Worm (Caenorhabditis elegans) whole organism, late embryonic: ENCODE results near the gene cat-1.

ENCODE experiments used
- C08G9.2 ChIP-seq: sonication (generic microtip); optimal IDR thresholded peaks from 2 replicates; lab custom pipeline; 2016; ENCODE audit warnings: mild to moderate bottlenecking, missing genetic modification characterization, moderate library complexity, missing compliant biosample characterization
- C38D4.7 ChIP-seq: fragments of 200-800 bp; sonication (Bioruptor generic); optimal IDR thresholded peaks from 2 replicates; lab custom pipeline; 2018; ENCODE audit warnings: mild to moderate bottlenecking, missing genetic modification characterization, moderate library complexity, missing compliant biosample characterization
- K09A11.1 ChIP-seq: sonication (generic microtip); optimal IDR thresholded peaks from 2 replicates; lab custom pipeline; 2017; ENCODE audit warnings: antibody characterized with exemption, mild to moderate bottlenecking, missing genetic modification characterization, missing compliant biosample characterization; ENCODE audit not compliant: insufficient read depth
- T23F11.4 ChIP-seq: fragments of 200-800 bp; sonication (Bioruptor generic); optimal IDR thresholded peaks from 2 replicates; lab custom pipeline; 2018; ENCODE audit warnings: mild to moderate bottlenecking, missing genetic modification characterization, missing compliant biosample characterization
- ahr-1 ChIP-seq: sonication (generic microtip); optimal IDR thresholded peaks from 2 replicates; lab custom pipeline; 2016; ENCODE audit warnings: missing genetic modification characterization, missing compliant biosample characterization
- ama-1 ChIP-seq: fragments of 150-350 bp; optimal IDR thresholded peaks from 2 replicates; lab custom pipeline; 2014
- ceh-14 ChIP-seq: sonication (generic microtip); optimal IDR thresholded peaks from 2 replicates; lab custom pipeline; 2016; ENCODE audit warnings: missing genotype, missing genetic modification characterization, missing compliant biosample characterization
- ceh-18 ChIP-seq: sonication (generic microtip); optimal IDR thresholded peaks from 2 replicates; lab custom pipeline; 2016; ENCODE audit warnings: missing genetic modification characterization, missing compliant biosample characterization
- ceh-19 ChIP-seq: fragments of 200-800 bp; sonication (Bioruptor generic); optimal IDR thresholded peaks from 2 replicates; lab custom pipeline; 2018; ENCODE audit warnings: mild to moderate bottlenecking, missing genetic modification characterization, missing compliant biosample characterization
- ceh-22 ChIP-seq: sonication (generic microtip); optimal IDR thresholded peaks from 2 replicates; lab custom pipeline; 2017; ENCODE audit warnings: missing biosample characterization, missing genetic modification characterization
- ceh-24 ChIP-seq: sonication (generic microtip); optimal IDR thresholded peaks from 2 replicates; lab custom pipeline; 2016; ENCODE audit warnings: mild to moderate bottlenecking, missing genetic modification characterization, missing compliant biosample characterization
- ceh-34 ChIP-seq: sonication (generic microtip); optimal IDR thresholded peaks from 2 replicates; lab custom pipeline; 2016; ENCODE audit warnings: mild to moderate bottlenecking, missing genetic modification characterization, missing compliant biosample characterization
- ceh-45 ChIP-seq: fragments of 200-800 bp; sonication (Bioruptor generic); IDR thresholded peaks from 2 replicates; pipeline ENCODE4 v1.3.6; 2022; ENCODE audit warnings: missing genetic modification reagents, missing genetic modification characterization, missing compliant biosample characterization
- ceh-48 ChIP-seq: sonication (generic microtip); optimal IDR thresholded peaks from 2 replicates; lab custom pipeline; 2016; ENCODE audit warnings: missing genetic modification characterization, inconsistent platforms, missing compliant biosample characterization
- ceh-9 ChIP-seq: sonication (generic microtip); optimal IDR thresholded peaks from 2 replicates; lab custom pipeline; 2016; ENCODE audit warnings: mild to moderate bottlenecking, missing genetic modification characterization, inconsistent platforms, missing compliant biosample characterization
- che-1 ChIP-seq: sonication (generic microtip); optimal IDR thresholded peaks from 2 replicates; lab custom pipeline; 2016; ENCODE audit warnings: mild to moderate bottlenecking, missing genetic modification characterization, missing compliant biosample characterization
- dmd-4 ChIP-seq: sonication (generic microtip); optimal IDR thresholded peaks from 2 replicates; lab custom pipeline; 2016; ENCODE audit warnings: borderline replicate concordance, missing genetic modification characterization, missing compliant biosample characterization
- dve-1 ChIP-seq: sonication (generic microtip); optimal IDR thresholded peaks from 2 replicates; lab custom pipeline; 2017; ENCODE audit warnings: antibody characterized with exemption, mild to moderate bottlenecking, missing genetic modification characterization, missing compliant biosample characterization
- elt-2 ChIP-seq: sonication (generic microtip); optimal IDR thresholded peaks from 2 replicates; lab custom pipeline; 2016; ENCODE audit warnings: missing genetic modification reagents, missing genetic modification characterization, missing compliant biosample characterization
- elt-4 ChIP-seq: sonication (generic microtip); optimal IDR thresholded peaks from 2 replicates; lab custom pipeline; 2016; ENCODE audit warnings: missing genetic modification characterization, missing compliant biosample characterization
- eyg-1 ChIP-seq: sonication (generic microtip); optimal IDR thresholded peaks from 2 replicates; lab custom pipeline; 2016; ENCODE audit warnings: missing genotype, missing genetic modification characterization, missing compliant biosample characterization
- fax-1 ChIP-seq: sonication (generic microtip); optimal IDR thresholded peaks from 2 replicates; lab custom pipeline; 2016; ENCODE audit warnings: missing genotype, missing genetic modification characterization, missing compliant biosample characterization
- fkh-10 ChIP-seq: fragments of 150-350 bp; optimal IDR thresholded peaks from 2 replicates; lab custom pipeline; 2014; ENCODE audit warnings: missing biosample characterization, missing genetic modification reagents, missing genetic modification characterization
- fkh-6 ChIP-seq: sonication (generic microtip); optimal IDR thresholded peaks from 2 replicates; lab custom pipeline; 2016; ENCODE audit warnings: missing genetic modification characterization, missing compliant biosample characterization
- hlh-15 ChIP-seq: sonication (generic microtip); optimal IDR thresholded peaks from 2 replicates; lab custom pipeline; 2016; ENCODE audit warnings: missing genetic modification characterization, missing compliant biosample characterization
- hlh-30 ChIP-seq: sonication (generic microtip); optimal IDR thresholded peaks from 2 replicates; lab custom pipeline; 2017; ENCODE audit warnings: antibody characterized with exemption, missing genetic modification characterization, missing compliant biosample characterization; ENCODE audit not compliant: insufficient read depth
- lin-11 ChIP-seq: fragments of 200-800 bp; sonication (Bioruptor generic); optimal IDR thresholded peaks from 2 replicates; lab custom pipeline; 2018; ENCODE audit warnings: mild to moderate bottlenecking, missing genetic modification characterization, missing compliant biosample characterization
- madf-2 ChIP-seq: sonication (generic microtip); optimal IDR thresholded peaks from 2 replicates; lab custom pipeline; 2017; ENCODE audit warnings: missing genetic modification characterization, missing compliant biosample characterization
- mec-3 ChIP-seq: sonication (generic microtip); optimal IDR thresholded peaks from 2 replicates; lab custom pipeline; 2016; ENCODE audit warnings: borderline replicate concordance, missing genetic modification characterization, missing compliant biosample characterization
- nfya-1 ChIP-seq: sonication (generic microtip); optimal IDR thresholded peaks from 2 replicates; lab custom pipeline; 2017; ENCODE audit warnings: missing genetic modification characterization, mild to moderate bottlenecking, missing compliant biosample characterization, antibody characterized with exemption, moderate library complexity
- nhr-11 ChIP-seq: fragments of 150-350 bp; optimal IDR thresholded peaks from 2 replicates; lab custom pipeline; 2014; ENCODE audit warnings: missing biosample characterization, missing genetic modification characterization
- nhr-232 ChIP-seq: sonication (generic microtip); optimal IDR thresholded peaks from 2 replicates; lab custom pipeline; 2016; ENCODE audit warnings: missing genetic modification characterization, missing compliant biosample characterization
- npax-4 ChIP-seq: sonication (generic microtip); optimal IDR thresholded peaks from 2 replicates; lab custom pipeline; 2016; ENCODE audit warnings: missing genetic modification characterization, missing compliant biosample characterization
- odd-2 ChIP-seq: sonication (generic microtip); optimal IDR thresholded peaks from 2 replicates; lab custom pipeline; 2017; ENCODE audit warnings: antibody characterized with exemption, mild to moderate bottlenecking, missing genetic modification characterization, missing compliant biosample characterization
- pag-3 ChIP-seq: sonication (generic microtip); optimal IDR thresholded peaks from 2 replicates; lab custom pipeline; 2016; ENCODE audit warnings: missing compliant biosample characterization, missing genetic modification characterization, borderline replicate concordance
- pat-9 ChIP-seq: fragments of 200-800 bp; sonication (Bioruptor generic); optimal IDR thresholded peaks from 2 replicates; lab custom pipeline; 2018; ENCODE audit warnings: mild to moderate bottlenecking, missing genetic modification characterization, moderate library complexity, missing compliant biosample characterization
- pax-1 ChIP-seq: fragments of 150-350 bp; optimal IDR thresholded peaks from 2 replicates; lab custom pipeline; 2014; ENCODE audit warnings: missing biosample characterization, missing genetic modification characterization
- pha-2 ChIP-seq: sonication (generic microtip); optimal IDR thresholded peaks from 2 replicates; lab custom pipeline; 2017; ENCODE audit warnings: mild to moderate bottlenecking, missing genetic modification characterization, missing compliant biosample characterization
- pha-4 ChIP-seq: fragments of 150-350 bp; optimal IDR thresholded peaks from 2 replicates; lab custom pipeline; 2018; ENCODE audit warnings: missing biosample characterization, missing genetic modification reagents, missing genetic modification characterization
- pros-1 ChIP-seq: fragments of 150-350 bp; optimal IDR thresholded peaks from 2 replicates; lab custom pipeline; 2014; ENCODE audit warnings: missing biosample characterization, missing genetic modification reagents, missing genetic modification characterization
- ref-2 ChIP-seq: sonication (generic microtip); optimal IDR thresholded peaks from 2 replicates; lab custom pipeline; 2016; ENCODE audit warnings: missing genetic modification characterization, missing compliant biosample characterization
- sdc-2 ChIP-seq: sonication (generic microtip); optimal IDR thresholded peaks from 2 replicates; lab custom pipeline; 2016; ENCODE audit warnings: missing genotype, missing genetic modification characterization, missing compliant biosample characterization
- sox-2 ChIP-seq: fragments of 200-800 bp; sonication (Bioruptor generic); IDR thresholded peaks from 2 replicates; pipeline ENCODE4 v1.3.6; 2022; ENCODE audit warnings: missing genetic modification reagents, missing genetic modification characterization, missing compliant biosample characterization
- sox-4 ChIP-seq: sonication (generic microtip); optimal IDR thresholded peaks from 2 replicates; lab custom pipeline; 2017; ENCODE audit warnings: mild to moderate bottlenecking, missing genetic modification characterization, inconsistent platforms, missing compliant biosample characterization
- syd-9 ChIP-seq: sonication (generic microtip); optimal IDR thresholded peaks from 2 replicates; lab custom pipeline; 2016; ENCODE audit warnings: mild to moderate bottlenecking, missing genetic modification characterization, moderate library complexity, missing compliant biosample characterization
- tbx-2 ChIP-seq: sonication (generic microtip); optimal IDR thresholded peaks from 2 replicates; lab custom pipeline; 2016; ENCODE audit warnings: missing genetic modification characterization, missing compliant biosample characterization
- tbx-7 ChIP-seq: sonication (generic microtip); optimal IDR thresholded peaks from 2 replicates; lab custom pipeline; 2016; ENCODE audit warnings: missing genotype, missing genetic modification characterization, missing compliant biosample characterization
- ttx-3 ChIP-seq: sonication (generic microtip); optimal IDR thresholded peaks from 2 replicates; lab custom pipeline; 2016; ENCODE audit warnings: missing genetic modification reagents, missing genetic modification characterization, missing compliant biosample characterization
- unc-3 ChIP-seq, 2 experiments: fragments of 200-800 bp in 1 of 2; sonication (Bioruptor generic) in 1 of 2; sonication (generic microtip) in 1 of 2; conservative IDR thresholded peaks in 1 of 2; optimal IDR thresholded peaks in 1 of 2; 2 replicates each; pipeline versions ENCODE4 v1.3.6 to Lab custom; 2016 to 2022; ENCODE audit warnings: missing compliant biosample characterization in 2 of 2, missing genetic modification characterization in 2 of 2, missing genetic modification reagents in 1 of 2
- unc-42 ChIP-seq: sonication (generic microtip); optimal IDR thresholded peaks from 2 replicates; lab custom pipeline; 2016; ENCODE audit warnings: missing genotype, missing genetic modification characterization, missing compliant biosample characterization
- unc-55 ChIP-seq: sonication (generic microtip); optimal IDR thresholded peaks from 2 replicates; lab custom pipeline; 2017; ENCODE audit warnings: missing biosample characterization, missing genetic modification reagents, missing genetic modification characterization
- ztf-16 ChIP-seq: sonication (generic microtip); optimal IDR thresholded peaks from 2 replicates; lab custom pipeline; 2017; ENCODE audit warnings: missing genetic modification characterization, missing compliant biosample characterization

Gene cat-1

DNA sequence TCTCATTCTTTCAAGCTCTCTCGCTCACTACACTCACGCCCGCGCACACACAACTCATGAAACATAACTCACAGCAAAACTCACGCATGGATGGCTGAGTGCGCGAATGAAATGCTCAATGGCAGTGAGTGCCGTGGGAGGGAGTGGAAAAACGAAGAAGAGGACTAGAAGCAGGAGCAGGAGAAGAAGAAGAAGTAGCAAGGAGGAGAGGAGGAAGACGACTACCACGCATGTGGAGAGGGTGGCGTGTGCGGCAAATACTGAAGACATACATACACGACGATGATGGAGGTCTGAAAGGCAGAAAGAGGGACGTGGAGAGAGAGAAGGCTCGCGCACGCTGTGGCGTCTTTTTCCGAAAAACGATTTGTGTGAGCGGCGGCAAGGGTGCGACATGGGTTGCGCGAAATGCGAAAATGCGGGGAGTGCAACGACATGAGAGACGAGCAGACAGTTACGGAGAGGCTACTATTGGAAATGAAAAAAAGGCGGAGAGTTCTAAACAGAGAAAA is 18.5 kb upstream of the cat-1 start:
- peak; percentile 78 for TF ChIP-seq ceh-18 (tag; lab: Kevin White, UChicago)
- TF ChIP-seq mec-3 = peak; percentile 23
- TF ChIP-seq pros-1 (tag; lab: Kevin White, UChicago) = peak; percentile 77
- TF ChIP-seq fax-1 (tag; lab: Kevin White, UChicago) = peak; percentile 46
- TF ChIP-seq sdc-2 (tag; lab: Kevin White, UChicago) = peak; percentile 15
- TF ChIP-seq ceh-9 (tag; lab: Kevin White, UChicago) = no peak
- TF ChIP-seq unc-42 = peak; percentile 70
- no peak for TF ChIP-seq che-1 (tag; lab: Kevin White, UChicago)
- TF ChIP-seq eyg-1 (tag; lab: Kevin White, UChicago) = no peak
- peak; percentile 72 for TF ChIP-seq tbx-2 (tag; lab: Kevin White, UChicago)
- TF ChIP-seq ceh-48 (tag; lab: Kevin White, UChicago) = no peak
- peak; percentile 61 for TF ChIP-seq C08G9.2 (tag; lab: Kevin White, UChicago)
- peak; percentile 30 for TF ChIP-seq syd-9 (tag; lab: Kevin White, UChicago)
- no peak for TF ChIP-seq unc-55 (GFP tag; lab: Kevin White, UChicago)
- no peak for TF ChIP-seq ttx-3 (tag; lab: Kevin White, UChicago)
- no peak for TF ChIP-seq pha-2 (tag; lab: Kevin White, UChicago)
- no peak for TF ChIP-seq madf-2 (tag; lab: Kevin White, UChicago)
- no peak for TF ChIP-seq ceh-22 (tag; lab: Kevin White, UChicago)
- TF ChIP-seq T23F11.4 (GFP tag; lab: Kevin White, UChicago) = no peak
- TF ChIP-seq sox-2 (GFP tag; lab: Robert Waterston, UW) = no peak
- TF ChIP-seq nhr-11 = no peak
- no peak for TF ChIP-seq elt-4 (tag; lab: Kevin White, UChicago)
- TF ChIP-seq C38D4.7 (GFP tag; lab: Kevin White, UChicago) = peak; percentile 11
- peak; percentile 79 for TF ChIP-seq ceh-14
- no peak for TF ChIP-seq odd-2
- TF ChIP-seq ceh-45 = no peak
- no peak for TF ChIP-seq pha-4
- TF ChIP-seq pax-1 = no peak
- no peak for TF ChIP-seq nhr-232 (tag; lab: Kevin White, UChicago)
- TF ChIP-seq sox-4 (tag; lab: Kevin White, UChicago) = no peak
- no peak for TF ChIP-seq ceh-24 (tag; lab: Kevin White, UChicago)
- no peak for TF ChIP-seq hlh-15
- TF ChIP-seq lin-11 = no peak
- no peak for TF ChIP-seq fkh-10
- no peak for TF ChIP-seq ahr-1 (tag; lab: Kevin White, UChicago)
- no peak for TF ChIP-seq K09A11.1 (tag; lab: Kevin White, UChicago)
- no peak for TF ChIP-seq ama-1 (lab: Kevin White, UChicago)
- TF ChIP-seq ceh-19 = peak; percentile 79
- no peak for TF ChIP-seq npax-4
- TF ChIP-seq dmd-4 (tag; lab: Kevin White, UChicago) = no peak
- no peak for TF ChIP-seq pat-9 (tag; lab: Kevin White, UChicago)
- peak; percentile 9 for TF ChIP-seq fkh-6 (tag; lab: Kevin White, UChicago)
- peak; percentile 45 for TF ChIP-seq ceh-34 (tag; lab: Kevin White, UChicago)
- peak; percentile 50 for TF ChIP-seq ref-2 (tag; lab: Kevin White, UChicago)
- TF ChIP-seq ztf-16 (tag; lab: Kevin White, UChicago) = no peak
- TF ChIP-seq hlh-30 (tag; lab: Kevin White, UChicago) = no peak
- 0 out of 2 replicates have a peak, but pooled peaks have one; percentile 3 for TF ChIP-seq unc-3 (GFP tag; conservative IDR thresholded peaks at IDR 0.05; lab: Robert Waterston, UW)
- no peak for TF ChIP-seq unc-3 (tag; optimal IDR thresholded peaks at IDR 0.05; lab: Kevin White, UChicago)
- no peak for TF ChIP-seq elt-2 (tag; lab: Kevin White, UChicago)
- peak; percentile 9 for TF ChIP-seq pag-3
- TF ChIP-seq dve-1 = no peak
- peak; percentile 3 for TF ChIP-seq tbx-7
- TF ChIP-seq nfya-1 (tag; lab: Kevin White, UChicago) = peak; percentile 52
